Worm (Caenorhabditis elegans): ENCODE data around the gene ZC250.4.

DNA sequence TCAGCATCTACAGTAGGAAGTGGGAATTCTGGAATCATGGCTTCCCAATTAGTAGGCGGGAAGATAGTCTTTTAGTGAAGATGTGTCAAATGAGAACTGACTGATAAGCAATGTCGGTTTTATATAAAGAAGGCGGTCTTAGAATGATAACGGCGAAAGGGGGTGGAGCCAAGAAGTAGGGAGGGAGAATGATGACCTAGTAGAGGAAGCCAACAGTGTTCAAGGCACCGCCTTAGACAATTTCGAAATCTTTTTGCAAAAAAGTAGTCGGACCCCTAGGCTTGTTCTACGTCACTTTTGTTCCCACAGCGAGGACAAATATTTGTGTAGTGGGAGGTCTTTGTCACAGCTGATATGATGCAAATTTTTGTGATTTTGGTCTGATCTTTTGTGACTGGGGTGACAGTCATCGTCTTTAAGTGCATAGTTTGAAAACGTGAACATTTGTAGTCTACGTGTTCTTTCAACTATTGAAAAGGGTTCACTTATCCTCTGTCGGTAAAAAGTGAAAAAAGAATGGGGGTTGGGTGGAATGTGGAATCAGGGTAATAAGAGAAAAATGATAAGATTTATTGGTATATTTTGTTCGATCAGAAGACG lies at the start of gene ZC250.4:
- TF ChIP-seq B0310.2 (tag; optimal IDR thresholded peaks at IDR 0.05) (no peak), pes-1 (GFP tag; IDR thresholded peaks at IDR 0.05) (no peak), ceh-36 (tag; optimal IDR thresholded peaks at IDR 0.05) (no peak), ama-1 (optimal IDR thresholded peaks at IDR 0.05) (no peak), tra-4 (tag; optimal IDR thresholded peaks at IDR 0.05) (no peak), aly-1 (tag; optimal IDR thresholded peaks at IDR 0.05) (no peak), ets-7 (tag; optimal IDR thresholded peaks at IDR 0.05) (no peak), sea-1 (GFP tag; conservative IDR thresholded peaks at IDR 0.05) (no peak), tbx-37 (GFP tag; conservative IDR thresholded peaks at IDR 0.05) (no peak), flt-1 (GFP tag; IDR thresholded peaks at IDR 0.05) (no peak), hmbx-1 (tag; optimal IDR thresholded peaks at IDR 0.05) (no peak), ceh-13 (GFP tag; optimal IDR thresholded peaks at IDR 0.05) (no peak), hmg-4 (GFP tag; optimal IDR thresholded peaks at IDR 0.05) (no peak), tbx-11 (GFP tag; IDR thresholded peaks at IDR 0.05) (no peak)
